Fruit fly (Drosophila melanogaster) whole organism, embryonic: ENCODE data around the gene CG10508.
A peak's percentile ranks its signal among the peaks of the same experiment; 100 is the strongest.

Experiments used
- Ada2b ChIP-seq: fragments of 200-800 bp; sonication (Bioruptor generic); IDR thresholded peaks from 2 replicates; pipeline ENCODE4 v1.3.6; 2022; ENCODE audit warnings: missing biosample characterization, missing genetic modification characterization
- CG1024 ChIP-seq: fragments of 200-800 bp; sonication (Bioruptor generic); IDR thresholded peaks from 2 replicates; pipeline ENCODE4 v1.3.6; 2022; ENCODE audit warnings: missing biosample characterization, missing genetic modification characterization
- CG15514 ChIP-seq: fragments of 200-800 bp; sonication (Bioruptor generic); optimal IDR thresholded peaks from 3 replicates; lab custom pipeline; 2017; ENCODE audit warnings: missing biosample characterization, missing genetic modification characterization, mild to moderate bottlenecking, moderate library complexity, missing genetic modification reagents
- CG1603 ChIP-seq: fragments of 200-800 bp; sonication (Bioruptor generic); optimal IDR thresholded peaks from 2 replicates; lab custom pipeline; 2019; ENCODE audit warnings: missing biosample characterization, mild to moderate bottlenecking, missing genetic modification characterization, moderate library complexity
- CG17361 ChIP-seq: fragments of 200-800 bp; sonication (Bioruptor generic); IDR thresholded peaks from 3 replicates; pipeline ENCODE4 v1.3.6; 2022; ENCODE audit warnings: missing biosample characterization, missing genetic modification characterization
- CG1832 ChIP-seq: fragments of 200-800 bp; sonication (Bioruptor generic); optimal IDR thresholded peaks from 2 replicates; lab custom pipeline; 2017; ENCODE audit warnings: missing biosample characterization, mild to moderate bottlenecking, missing genetic modification characterization, inconsistent platforms
- CG18619 ChIP-seq: fragments of 200-800 bp; sonication (Bioruptor generic); optimal IDR thresholded peaks from 3 replicates; lab custom pipeline; 2017; ENCODE audit warnings: missing biosample characterization, mild to moderate bottlenecking, missing genetic modification characterization
- CG31441 ChIP-seq: fragments of 200-800 bp; sonication (Bioruptor generic); IDR thresholded peaks from 2 replicates; pipeline ENCODE4 v1.3.6; 2022; ENCODE audit warnings: missing biosample characterization, missing genetic modification characterization
- CG32772 ChIP-seq: fragments of 200-800 bp; sonication (Bioruptor generic); IDR thresholded peaks from 2 replicates; pipeline ENCODE4 v1.3.6; 2022; ENCODE audit warnings: missing biosample characterization, missing genetic modification characterization
- CG33213 ChIP-seq: fragments of 200-800 bp; sonication (Bioruptor generic); optimal IDR thresholded peaks from 3 replicates; lab custom pipeline; 2016; ENCODE audit warnings: missing biosample characterization, missing genetic modification characterization
- CG42726 ChIP-seq: fragments of 200-800 bp; sonication (Bioruptor generic); IDR thresholded peaks from 2 replicates; pipeline ENCODE4 v1.3.6; 2022; ENCODE audit warnings: missing biosample characterization, missing genetic modification characterization; ENCODE audit not compliant: partially characterized antibody
- CG4282 ChIP-seq: fragments of 200-800 bp; sonication (Bioruptor generic); optimal IDR thresholded peaks from 2 replicates; lab custom pipeline; 2016; ENCODE audit warnings: missing biosample characterization, missing genetic modification characterization
- CG4707 ChIP-seq: fragments of 200-800 bp; sonication (Bioruptor generic); optimal IDR thresholded peaks from 2 replicates; lab custom pipeline; 2018; ENCODE audit warnings: missing biosample characterization, mild to moderate bottlenecking, missing genetic modification characterization, moderate library complexity
- CG7839 ChIP-seq: fragments of 200-800 bp; sonication (Bioruptor generic); optimal IDR thresholded peaks from 3 replicates; lab custom pipeline; 2018; ENCODE audit warnings: missing biosample characterization, mild to moderate bottlenecking, missing genetic modification characterization, moderate library complexity
- CkIIα-i1 ChIP-seq: fragments of 200-800 bp; sonication (Bioruptor generic); IDR thresholded peaks from 2 replicates; pipeline ENCODE4 v1.3.6; 2022; ENCODE audit warnings: missing biosample characterization, missing genetic modification characterization
- D19A ChIP-seq: fragments of 200-800 bp; optimal IDR thresholded peaks from 3 replicates; lab custom pipeline; 2019; ENCODE audit warnings: missing biosample characterization, mild to moderate bottlenecking, missing genetic modification characterization, moderate library complexity
- Dbx ChIP-seq: fragments of 200-800 bp; sonication (Bioruptor generic); IDR thresholded peaks from 3 replicates; pipeline ENCODE4 v1.3.6; 2022; ENCODE audit warnings: missing biosample characterization, missing genetic modification characterization
- Dip2 ChIP-seq: fragments of 200-800 bp; sonication (Bioruptor generic); IDR thresholded peaks from 2 replicates; pipeline ENCODE4 v1.3.6; 2022; ENCODE audit warnings: missing biosample characterization, missing genetic modification characterization
- ERR ChIP-seq: fragments of 200-800 bp; sonication (Bioruptor generic); optimal IDR thresholded peaks from 2 replicates; lab custom pipeline; 2016; ENCODE audit warnings: missing biosample characterization, missing genetic modification characterization
- HHEX ChIP-seq: fragments of 200-800 bp; sonication (Bioruptor generic); optimal IDR thresholded peaks from 3 replicates; lab custom pipeline; 2017; ENCODE audit warnings: missing biosample characterization, mild to moderate bottlenecking, missing genetic modification characterization, missing genetic modification reagents
- Hr3 ChIP-seq: fragments of 200-800 bp; sonication (Bioruptor generic); optimal IDR thresholded peaks from 3 replicates; lab custom pipeline; 2016; ENCODE audit warnings: missing biosample characterization, missing genetic modification characterization
- Lim3 ChIP-seq: fragments of 200-800 bp; sonication (Bioruptor generic); IDR thresholded peaks from 2 replicates; pipeline ENCODE4 v1.3.6; 2022; ENCODE audit warnings: missing biosample characterization, missing genetic modification characterization
- Opbp ChIP-seq: fragments of 200-800 bp; sonication (Bioruptor generic); IDR thresholded peaks from 3 replicates; pipeline ENCODE4 v1.3.6; 2022; ENCODE audit warnings: missing biosample characterization, missing genetic modification characterization; ENCODE audit not compliant: partially characterized antibody
- PHDP ChIP-seq: fragments of 200-800 bp; sonication (Bioruptor generic); optimal IDR thresholded peaks from 3 replicates; lab custom pipeline; 2018; ENCODE audit warnings: missing biosample characterization, mild to moderate bottlenecking, missing genetic modification characterization, moderate library complexity
- Ssrp ChIP-seq: fragments of 200-800 bp; sonication (Bioruptor generic); optimal IDR thresholded peaks from 2 replicates; lab custom pipeline; 2018; ENCODE audit warnings: missing biosample characterization, mild to moderate bottlenecking, missing genetic modification characterization, moderate library complexity
- TFAM ChIP-seq: fragments of 200-800 bp; sonication (Bioruptor generic); optimal IDR thresholded peaks from 2 replicates; lab custom pipeline; 2017; ENCODE audit warnings: missing biosample characterization, missing genetic modification characterization, inconsistent platforms
- Trl ChIP-seq, 3 experiments: fragments of >200 bp in 2 of 3; fragments of 200-800 bp in 1 of 3; sonication (Bioruptor generic) in 1 of 3; optimal IDR thresholded peaks; 2 replicates in 1 of 3; 3 replicates in 2 of 3; lab custom pipeline; 2016 to 2017; ENCODE audit warnings: missing biosample characterization in 1 of 3, missing genetic modification characterization in 1 of 3
- Usf ChIP-seq: fragments of 200-800 bp; sonication (Bioruptor generic); optimal IDR thresholded peaks from 2 replicates; lab custom pipeline; 2017; ENCODE audit warnings: missing genotype, missing biosample characterization, missing genetic modification characterization
- ash1 ChIP-seq: fragments of 200-800 bp; sonication (Bioruptor generic); optimal IDR thresholded peaks from 2 replicates; lab custom pipeline; 2018; ENCODE audit warnings: missing biosample characterization, mild to moderate bottlenecking, missing genetic modification characterization
- br ChIP-seq: fragments of >200 bp; optimal IDR thresholded peaks from 2 replicates; lab custom pipeline; 2017
- corto ChIP-seq: fragments of 200-800 bp; sonication (Bioruptor generic); optimal IDR thresholded peaks from 2 replicates; lab custom pipeline; 2016; ENCODE audit warnings: missing biosample characterization, mild to moderate bottlenecking, missing genetic modification characterization, moderate library complexity
- crc ChIP-seq: fragments of 200-800 bp; sonication (Bioruptor generic); optimal IDR thresholded peaks from 2 replicates; lab custom pipeline; 2016; ENCODE audit warnings: missing biosample characterization, missing genetic modification characterization
- da ChIP-seq: fragments of 200-800 bp; sonication (Bioruptor generic); optimal IDR thresholded peaks from 2 replicates; lab custom pipeline; 2016; ENCODE audit warnings: missing biosample characterization, missing genetic modification characterization
- dan ChIP-seq: fragments of 200-800 bp; sonication (Bioruptor generic); IDR thresholded peaks from 2 replicates; pipeline ENCODE4 v1.3.6; 2022; ENCODE audit warnings: missing biosample characterization, missing genetic modification characterization
- danr ChIP-seq: fragments of 200-800 bp; sonication (Bioruptor generic); IDR thresholded peaks from 2 replicates; pipeline ENCODE4 v1.3.6; 2022; ENCODE audit warnings: missing biosample characterization, missing genetic modification characterization
- en ChIP-seq: fragments of 200-800 bp; sonication (Bioruptor generic); optimal IDR thresholded peaks from 2 replicates; lab custom pipeline; 2016; ENCODE audit warnings: missing biosample characterization, missing genetic modification characterization
- esg ChIP-seq: fragments of 200-800 bp; sonication (Bioruptor generic); conservative IDR thresholded peaks from 2 replicates; pipeline ENCODE4 v1.3.6; 2022; ENCODE audit warnings: missing biosample characterization, missing genetic modification characterization
- fd64A ChIP-seq: fragments of 200-800 bp; sonication (Bioruptor generic); optimal IDR thresholded peaks from 3 replicates; lab custom pipeline; 2018; ENCODE audit warnings: missing biosample characterization, mild to moderate bottlenecking, missing genetic modification characterization
- gcm ChIP-seq: fragments of 200-800 bp; sonication (Bioruptor generic); optimal IDR thresholded peaks from 2 replicates; lab custom pipeline; 2019; ENCODE audit warnings: missing biosample characterization, mild to moderate bottlenecking, missing genetic modification characterization, moderate library complexity
- gsb-n ChIP-seq: fragments of 200-800 bp; sonication (Bioruptor generic); optimal IDR thresholded peaks from 3 replicates; lab custom pipeline; 2018; ENCODE audit warnings: missing biosample characterization, mild to moderate bottlenecking, missing genetic modification characterization
- ind ChIP-seq: fragments of 200-800 bp; sonication (Bioruptor generic); optimal IDR thresholded peaks from 3 replicates; lab custom pipeline; 2016; ENCODE audit warnings: missing biosample characterization, missing genetic modification characterization
- lab ChIP-seq: fragments of 200-800 bp; sonication (Bioruptor generic); optimal IDR thresholded peaks from 3 replicates; lab custom pipeline; 2017; ENCODE audit warnings: missing biosample characterization, missing genetic modification characterization, mild to moderate bottlenecking, moderate library complexity, missing genetic modification reagents
- mld ChIP-seq: fragments of 200-800 bp; sonication (Bioruptor generic); IDR thresholded peaks from 3 replicates; pipeline ENCODE4 v1.3.6; 2022; ENCODE audit warnings: missing biosample characterization, missing genetic modification characterization; ENCODE audit not compliant: partially characterized antibody
- oc ChIP-seq: fragments of 200-800 bp; sonication (Bioruptor generic); optimal IDR thresholded peaks from 2 replicates; lab custom pipeline; 2018; ENCODE audit warnings: missing biosample characterization, mild to moderate bottlenecking, missing genetic modification characterization, moderate library complexity
- rib ChIP-seq: fragments of 200-800 bp; sonication (Bioruptor generic); IDR thresholded peaks from 2 replicates; pipeline ENCODE4 v1.3.6; 2022; ENCODE audit warnings: missing biosample characterization, missing genetic modification characterization
- run ChIP-seq: fragments of 200-800 bp; sonication (Bioruptor generic); optimal IDR thresholded peaks from 3 replicates; lab custom pipeline; 2018; ENCODE audit warnings: missing biosample characterization, mild to moderate bottlenecking, missing genetic modification characterization
- shn ChIP-seq: fragments of 200-800 bp; sonication (Bioruptor generic); optimal IDR thresholded peaks from 3 replicates; lab custom pipeline; 2016; ENCODE audit warnings: missing biosample characterization, missing genetic modification characterization
- ssp ChIP-seq: fragments of 200-800 bp; sonication (Bioruptor generic); IDR thresholded peaks from 2 replicates; pipeline ENCODE4 v1.3.6; 2022; ENCODE audit warnings: missing biosample characterization, missing genetic modification characterization
- tgo ChIP-seq: fragments of 200-800 bp; sonication (Bioruptor generic); IDR thresholded peaks from 3 replicates; pipeline ENCODE4 v1.3.6; 2022; ENCODE audit warnings: missing biosample characterization, missing genetic modification characterization
- tio ChIP-seq: fragments of 200-800 bp; sonication (Bioruptor generic); optimal IDR thresholded peaks from 2 replicates; lab custom pipeline; 2017; ENCODE audit warnings: missing biosample characterization, missing genetic modification characterization, inconsistent platforms
- zen2 ChIP-seq: fragments of 200-800 bp; sonication (Bioruptor generic); IDR thresholded peaks from 3 replicates; pipeline ENCODE4 v1.3.6; 2022; ENCODE audit warnings: missing biosample characterization, missing genetic modification characterization; ENCODE audit not compliant: partially characterized antibody

The CG10508 gene

DNA sequence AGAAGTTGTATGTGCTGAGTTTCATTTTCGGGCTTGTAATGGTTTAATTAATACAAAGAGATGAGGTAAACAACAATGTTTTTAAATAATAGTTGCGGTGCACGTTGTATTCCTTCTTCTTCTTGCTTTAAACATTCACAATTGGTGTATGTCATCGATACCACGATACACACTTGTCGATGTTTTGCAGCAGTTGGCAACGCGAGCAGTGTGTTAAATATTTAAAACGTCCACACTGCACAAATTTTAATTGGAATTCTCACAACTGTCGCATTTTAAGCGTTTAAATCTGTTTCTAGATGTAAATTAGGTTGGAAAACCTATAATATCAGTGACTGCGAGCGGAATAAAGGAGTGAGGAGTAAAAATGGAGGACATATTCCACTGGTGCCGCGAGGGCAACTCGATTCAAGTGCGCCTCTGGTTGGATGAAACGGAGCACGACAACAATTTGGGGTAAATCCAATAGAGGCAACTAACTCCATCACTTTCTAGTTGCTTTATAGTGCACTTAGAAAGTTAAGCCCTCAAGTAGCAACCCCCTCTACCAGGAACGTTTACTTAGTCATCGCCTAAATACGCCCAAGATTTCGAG is 6.8 kb downstream of the CG10508 start, which contains the start of the genes Trmt112 and Ilk (continued):
- peak; percentile 57 for TF ChIP-seq CG33213 (GFP tag; lab: Kevin White, UChicago)
- no peak for TF ChIP-seq tgo (GFP tag; lab: Robert Waterston, UW)
- no peak for TF ChIP-seq TFAM
- TF ChIP-seq Ssrp (tag; lab: Kevin White, UChicago): no peak
- TF ChIP-seq CG1832 (GFP tag; lab: Kevin White, UChicago): no peak
- no peak for TF ChIP-seq run (tag; lab: Kevin White, UChicago)
- TF ChIP-seq PHDP (tag; lab: Kevin White, UChicago): no peak
- TF ChIP-seq gsb-n: peak; percentile 14
- peak; percentile 58 for TF ChIP-seq CG15514 (GFP tag; lab: Kevin White, UChicago)
- no peak for TF ChIP-seq CG7839 (tag; lab: Kevin White, UChicago)
- no peak for TF ChIP-seq ash1 (GFP tag; lab: Kevin White, UChicago)
- TF ChIP-seq fd64A (GFP tag; lab: Kevin White, UChicago): no peak
- TF ChIP-seq CG1603 (tag; lab: Kevin White, UChicago): peak; percentile 85
- TF ChIP-seq CkIIα-i1: no peak
- no peak for TF ChIP-seq oc (tag; lab: Kevin White, UChicago)
- TF ChIP-seq gcm (GFP tag; lab: Kevin White, UChicago): no peak
- no peak for TF ChIP-seq corto (GFP tag; lab: Kevin White, UChicago)
- no peak for TF ChIP-seq rib (GFP tag; lab: Robert Waterston, UW)
- TF ChIP-seq danr (GFP tag; lab: Robert Waterston, UW): no peak
- TF ChIP-seq Ada2b (GFP tag; lab: Robert Waterston, UW): no peak
- peak; percentile 62 for TF ChIP-seq zen2
- TF ChIP-seq ERR: no peak
- TF ChIP-seq esg (GFP tag; lab: Robert Waterston, UW): no peak
- peak; percentile 89 for TF ChIP-seq CG42726 (GFP tag; lab: Robert Waterston, UW)
- TF ChIP-seq lab: no peak
- peak; percentile 9 for TF ChIP-seq shn (GFP tag; lab: Kevin White, UChicago)
- no peak for TF ChIP-seq en (GFP tag; lab: Kevin White, UChicago)
- TF ChIP-seq CG4282: peak; percentile 5
- no peak for TF ChIP-seq CG31441
- TF ChIP-seq Trl (optimal IDR thresholded peaks at IDR 0.05; lab: Kevin White, UChicago): no peak
- TF ChIP-seq Trl (GFP tag; optimal IDR thresholded peaks at IDR 0.05; lab: Kevin White, UChicago): no peak
- no peak for TF ChIP-seq D19A
- peak; percentile 92 for TF ChIP-seq Opbp (GFP tag; lab: Robert Waterston, UW)
- 0 out of 3 replicates have a peak, but pooled peaks have one; percentile 12 for TF ChIP-seq Dbx (GFP tag; lab: Robert Waterston, UW)
- no peak for TF ChIP-seq Dip2 (GFP tag; lab: Robert Waterston, UW)
- no peak for TF ChIP-seq br (lab: Kevin White, UChicago)
- no peak for TF ChIP-seq crc (GFP tag; lab: Kevin White, UChicago)
- TF ChIP-seq dan (GFP tag; lab: Robert Waterston, UW): no peak
- peak; percentile 16; the same call in 1 of the 3 replicates for TF ChIP-seq mld (GFP tag; lab: Robert Waterston, UW)
- TF ChIP-seq Usf: no peak
- TF ChIP-seq da (GFP tag; lab: Kevin White, UChicago): peak; percentile 57
- TF ChIP-seq CG17361 (GFP tag; lab: Robert Waterston, UW): no peak
- TF ChIP-seq HHEX (GFP tag; lab: Kevin White, UChicago): no peak
- TF ChIP-seq ind (GFP tag; lab: Kevin White, UChicago): no peak
- no peak for TF ChIP-seq Lim3
- TF ChIP-seq CG32772 (GFP tag; lab: Robert Waterston, UW): no peak
- no peak for TF ChIP-seq ssp (GFP tag; lab: Robert Waterston, UW)
- no peak for TF ChIP-seq CG1024 (GFP tag; lab: Robert Waterston, UW)
- no peak for TF ChIP-seq tio (GFP tag; lab: Kevin White, UChicago)
- TF ChIP-seq CG4707: no peak
- TF ChIP-seq Hr3 (GFP tag; lab: Kevin White, UChicago): no peak
- TF ChIP-seq CG18619: no peak
